Worm (Caenorhabditis elegans) whole organism, L1 larva: ENCODE data around the gene H28G03.3.
A peak's percentile ranks its signal among the peaks of the same experiment; 100 is the strongest.

Experiments
- C04F5.9 ChIP-seq: sonication (generic microtip); optimal IDR thresholded peaks from 2 replicates; lab custom pipeline; 2016; ENCODE audit warnings: missing genetic modification characterization, missing compliant biosample characterization
- C16A3.4 ChIP-seq: fragments of 150-350 bp; optimal IDR thresholded peaks from 2 replicates; lab custom pipeline; 2014; ENCODE audit warnings: missing biosample characterization, missing genetic modification characterization
- C34B4.2 ChIP-seq: sonication (generic microtip); optimal IDR thresholded peaks from 2 replicates; lab custom pipeline; 2017; ENCODE audit warnings: mild to moderate bottlenecking, missing genetic modification characterization, missing compliant biosample characterization
- F16B12.6 ChIP-seq: fragments of 150-350 bp; optimal IDR thresholded peaks from 2 replicates; lab custom pipeline; 2014; ENCODE audit warnings: missing biosample characterization, missing genetic modification characterization
- aha-1 ChIP-seq: fragments of 150-350 bp; optimal IDR thresholded peaks from 2 replicates; lab custom pipeline; 2014; ENCODE audit warnings: missing biosample characterization, missing genetic modification characterization
- ama-1 ChIP-seq: fragments of 150-350 bp; optimal IDR thresholded peaks from 2 replicates; lab custom pipeline; 2014
- blmp-1 ChIP-seq: fragments of 150-350 bp; optimal IDR thresholded peaks from 2 replicates; lab custom pipeline; 2014; ENCODE audit warnings: missing biosample characterization, missing genetic modification characterization
- ceh-8 ChIP-seq: fragments of 200-800 bp; sonication (Bioruptor generic); optimal IDR thresholded peaks from 2 replicates; lab custom pipeline; 2018; ENCODE audit warnings: mild to moderate bottlenecking, missing genetic modification characterization, moderate library complexity, missing compliant biosample characterization
- ceh-82 ChIP-seq, 3 experiments: fragments of 150-350 bp in 1 of 3; sonication (generic microtip) in 2 of 3; optimal IDR thresholded peaks; 2 replicates each; lab custom pipeline; 2014 to 2017; ENCODE audit warnings: missing biosample characterization in 3 of 3, missing genetic modification characterization in 3 of 3
- ceh-88 ChIP-seq: fragments of 200-800 bp; sonication (Bioruptor generic); IDR thresholded peaks from 2 replicates; pipeline ENCODE4 v1.3.6; 2022; ENCODE audit warnings: missing genetic modification characterization, missing compliant biosample characterization
- ces-1 ChIP-seq: fragments of 150-350 bp; optimal IDR thresholded peaks from 2 replicates; lab custom pipeline; 2014; ENCODE audit warnings: missing biosample characterization, missing genetic modification reagents, missing genetic modification characterization
- efl-1 ChIP-seq, 4 experiments: fragments of 150-350 bp; optimal IDR thresholded peaks in 3 of 4; peaks in 1 of 4; 1 replicate in 1 of 4; 2 replicates in 3 of 4; lab custom pipeline; 2014; ENCODE audit warnings: missing biosample characterization in 2 of 4, missing genetic modification characterization in 2 of 4, missing genetic modification reagents in 2 of 4
- egl-13 ChIP-seq: sonication (generic microtip); optimal IDR thresholded peaks from 2 replicates; lab custom pipeline; 2016; ENCODE audit warnings: missing genotype, missing genetic modification reagents, missing genetic modification characterization, missing compliant biosample characterization
- egl-27 ChIP-seq, 2 experiments: fragments of 150-350 bp in 1 of 2; sonication (generic microtip); optimal IDR thresholded peaks; 3 replicates each; lab custom pipeline; 2017 to 2018; ENCODE audit warnings: missing biosample characterization in 2 of 2, missing genetic modification characterization in 2 of 2, missing genetic modification reagents in 2 of 2
- elt-2 ChIP-seq: sonication (generic microtip); optimal IDR thresholded peaks from 2 replicates; lab custom pipeline; 2016; ENCODE audit warnings: missing genetic modification characterization, mild to moderate bottlenecking, inconsistent platforms, missing compliant biosample characterization, missing genetic modification reagents
- elt-3 ChIP-seq, 6 experiments: fragments of 150-350 bp in 1 of 6; sonication (generic microtip); optimal IDR thresholded peaks; 2 replicates each; lab custom pipeline; 2017 to 2018; ENCODE audit warnings: missing biosample characterization in 6 of 6, missing genetic modification characterization in 6 of 6, inconsistent platforms in 1 of 6
- ets-5 ChIP-seq: fragments of 200-800 bp; sonication (Bioruptor generic); IDR thresholded peaks from 2 replicates; pipeline ENCODE4 v1.3.6; 2022; ENCODE audit warnings: missing genetic modification characterization, missing compliant biosample characterization
- fkh-4 ChIP-seq: sonication (generic microtip); optimal IDR thresholded peaks from 2 replicates; lab custom pipeline; 2016; ENCODE audit warnings: missing compliant biosample characterization, missing genetic modification characterization, borderline replicate concordance
- fos-1 ChIP-seq: fragments of 150-350 bp; optimal IDR thresholded peaks from 2 replicates; lab custom pipeline; 2014; ENCODE audit warnings: missing biosample characterization, missing genetic modification characterization
- hlh-17 ChIP-seq: fragments of 200-800 bp; sonication (Bioruptor generic); optimal IDR thresholded peaks from 2 replicates; lab custom pipeline; 2018; ENCODE audit warnings: missing genetic modification characterization, mild to moderate bottlenecking, missing compliant biosample characterization, moderate library complexity, borderline replicate concordance
- hlh-4 ChIP-seq: sonication (generic microtip); optimal IDR thresholded peaks from 2 replicates; lab custom pipeline; 2016; ENCODE audit warnings: mild to moderate bottlenecking, missing genetic modification characterization, missing compliant biosample characterization
- jun-1 ChIP-seq: fragments of 150-350 bp; optimal IDR thresholded peaks from 2 replicates; lab custom pipeline; 2014; ENCODE audit warnings: missing biosample characterization, missing genetic modification reagents, missing genetic modification characterization
- lin-14 ChIP-seq: fragments of 200-800 bp; sonication (Bioruptor generic); optimal IDR thresholded peaks from 2 replicates; lab custom pipeline; 2018; ENCODE audit warnings: mild to moderate bottlenecking, missing genetic modification characterization, moderate library complexity, missing compliant biosample characterization
- lin-15B ChIP-seq: fragments of 150-350 bp; sonication (generic microtip); optimal IDR thresholded peaks from 3 replicates; lab custom pipeline; 2014; ENCODE audit warnings: missing biosample characterization, missing genetic modification characterization
- lin-39 ChIP-seq: fragments of 150-350 bp; optimal IDR thresholded peaks from 2 replicates; lab custom pipeline; 2014; ENCODE audit warnings: missing biosample characterization, missing genetic modification reagents, missing genetic modification characterization
- lir-3 ChIP-seq: sonication (generic microtip); optimal IDR thresholded peaks from 2 replicates; lab custom pipeline; 2016; ENCODE audit warnings: mild to moderate bottlenecking, missing genetic modification characterization, moderate library complexity, missing compliant biosample characterization; ENCODE audit not compliant: poor library complexity
- mab-9 ChIP-seq: fragments of 200-800 bp; sonication (Bioruptor generic); IDR thresholded peaks from 2 replicates; pipeline ENCODE4 v1.3.6; 2022; ENCODE audit warnings: missing genetic modification reagents, missing genetic modification characterization, missing compliant biosample characterization
- mdl-1 ChIP-seq, 2 experiments: fragments of 150-350 bp; optimal IDR thresholded peaks; 2 replicates each; lab custom pipeline; 2014 to 2017; ENCODE audit warnings: missing biosample characterization in 2 of 2, missing genetic modification characterization in 2 of 2, inconsistent platforms in 1 of 2
- mef-2 ChIP-seq: fragments of 150-350 bp; optimal IDR thresholded peaks from 2 replicates; lab custom pipeline; 2014; ENCODE audit warnings: missing biosample characterization, missing genetic modification characterization
- nhr-19 ChIP-seq: fragments of 200-800 bp; sonication (Bioruptor generic); conservative IDR thresholded peaks from 2 replicates; pipeline ENCODE4 v1.3.6; 2022; ENCODE audit warnings: missing genetic modification characterization, missing compliant biosample characterization
- nhr-237 ChIP-seq: fragments of 150-350 bp; optimal IDR thresholded peaks from 2 replicates; lab custom pipeline; 2014; ENCODE audit warnings: missing biosample characterization, missing genetic modification characterization
- nhr-28 ChIP-seq: fragments of 150-350 bp; optimal IDR thresholded peaks from 2 replicates; lab custom pipeline; 2014; ENCODE audit warnings: missing biosample characterization, missing genetic modification characterization
- nhr-77 ChIP-seq: fragments of 150-350 bp; optimal IDR thresholded peaks from 2 replicates; lab custom pipeline; 2014; ENCODE audit warnings: missing biosample characterization, missing genetic modification characterization
- nhr-84 ChIP-seq: sonication (generic microtip); optimal IDR thresholded peaks from 2 replicates; lab custom pipeline; 2017; ENCODE audit warnings: missing biosample characterization, missing genetic modification characterization
- nhr-85 ChIP-seq: sonication (generic microtip); peaks from one replicate; lab custom pipeline; 2016; ENCODE audit warnings: missing genetic modification characterization, inconsistent platforms, missing compliant biosample characterization
- nhr-90 ChIP-seq: sonication (generic microtip); optimal IDR thresholded peaks from 2 replicates; lab custom pipeline; 2016; ENCODE audit warnings: mild to moderate bottlenecking, missing genetic modification characterization, missing compliant biosample characterization; ENCODE audit not compliant: poor library complexity
- pqm-1 ChIP-seq: sonication (generic microtip); optimal IDR thresholded peaks from 3 replicates; lab custom pipeline; 2017; ENCODE audit warnings: missing biosample characterization, missing genetic modification characterization
- skn-1 ChIP-seq: fragments of 150-350 bp; optimal IDR thresholded peaks from 2 replicates; lab custom pipeline; 2014; ENCODE audit warnings: missing biosample characterization, missing genetic modification characterization
- snpc-4 ChIP-seq: fragments of 150-350 bp; optimal IDR thresholded peaks from 2 replicates; lab custom pipeline; 2014; ENCODE audit warnings: missing biosample characterization, missing genetic modification characterization
- sox-4 ChIP-seq: sonication (generic microtip); optimal IDR thresholded peaks from 2 replicates; lab custom pipeline; 2016; ENCODE audit warnings: missing genetic modification characterization, missing compliant biosample characterization
- sup-37 ChIP-seq: fragments of 200-800 bp; sonication (Bioruptor generic); optimal IDR thresholded peaks from 2 replicates; lab custom pipeline; 2018; ENCODE audit warnings: mild to moderate bottlenecking, missing genetic modification characterization, missing compliant biosample characterization
- swsn-7 ChIP-seq: sonication (generic microtip); optimal IDR thresholded peaks from 2 replicates; lab custom pipeline; 2016; ENCODE audit warnings: missing genetic modification characterization, missing compliant biosample characterization
- tbx-2 ChIP-seq: sonication (generic microtip); optimal IDR thresholded peaks from 2 replicates; lab custom pipeline; 2016; ENCODE audit warnings: missing genetic modification characterization, missing compliant biosample characterization
- tlp-1 ChIP-seq: fragments of 150-350 bp; optimal IDR thresholded peaks from 2 replicates; lab custom pipeline; 2014; ENCODE audit warnings: missing biosample characterization, missing genetic modification characterization
- unc-130 ChIP-seq: fragments of 150-350 bp; optimal IDR thresholded peaks from 2 replicates; lab custom pipeline; 2017; ENCODE audit warnings: missing biosample characterization, missing genetic modification characterization, inconsistent platforms
- unc-30 ChIP-seq: sonication (generic microtip); optimal IDR thresholded peaks from 2 replicates; lab custom pipeline; 2017; ENCODE audit warnings: missing biosample characterization, missing genetic modification characterization
- unc-86 ChIP-seq: sonication (generic microtip); optimal IDR thresholded peaks from 2 replicates; lab custom pipeline; 2016; ENCODE audit warnings: missing genetic modification characterization, missing compliant biosample characterization
- unc-98 ChIP-seq: fragments of 200-800 bp; sonication (Bioruptor generic); IDR thresholded peaks from 2 replicates; pipeline ENCODE4 v1.3.6; 2022; ENCODE audit warnings: missing genetic modification characterization, missing compliant biosample characterization
- xbp-1 ChIP-seq: sonication (generic microtip); optimal IDR thresholded peaks from 2 replicates; lab custom pipeline; 2016; ENCODE audit warnings: missing genetic modification characterization, missing compliant biosample characterization
- zag-1 ChIP-seq: fragments of 150-350 bp; optimal IDR thresholded peaks from 2 replicates; lab custom pipeline; 2014; ENCODE audit warnings: missing biosample characterization, missing genetic modification characterization
- zip-4 ChIP-seq: fragments of 200-800 bp; sonication (Bioruptor generic); optimal IDR thresholded peaks from 2 replicates; lab custom pipeline; 2018; ENCODE audit warnings: mild to moderate bottlenecking, missing genetic modification characterization, moderate library complexity, missing compliant biosample characterization

The H28G03.3 gene

DNA sequence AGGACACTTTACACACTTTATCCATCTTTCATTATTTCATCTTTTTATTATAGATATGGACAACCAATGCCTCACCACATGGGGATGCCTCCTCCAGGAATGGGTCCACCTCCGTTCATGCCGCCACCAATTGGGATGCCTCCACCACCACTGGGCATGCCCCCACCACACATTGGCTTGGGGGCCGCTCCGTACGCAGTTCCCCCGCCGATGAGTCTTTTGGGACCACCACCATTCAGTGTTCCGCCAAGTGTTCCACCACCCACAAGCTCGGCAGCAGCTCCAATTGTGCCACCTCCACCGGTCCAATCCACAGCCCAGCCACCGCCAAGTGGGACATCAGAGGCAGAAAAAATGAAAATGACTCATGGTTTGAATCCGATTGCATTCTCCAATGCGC, 11.4 kb downstream of the H28G03.3 start:
- TF ChIP-seq nhr-237 (tag; lab: Kevin White, UChicago) (no peak), lin-39 (no peak), mab-9 (0 out of 2 replicates have a peak, but pooled peaks have one; percentile 14), nhr-77 (tag; lab: Kevin White, UChicago) (no peak), pqm-1 (tag; lab: Kevin White, UChicago) (no peak), elt-3 (tag; optimal IDR thresholded peaks at IDR 0.05; lab: Kevin White, UChicago) (no peak), efl-1 (optimal IDR thresholded peaks at IDR 0.05; lab: Kevin White, UChicago) (no peak), efl-1 (GFP tag; optimal IDR thresholded peaks at IDR 0.05 in 1 of 2; lab: Kevin White, UChicago) (peak in 1 of 2 experiments; percentile 17), blmp-1 (tag; lab: Kevin White, UChicago) (no peak), ces-1 (GFP tag; lab: Kevin White, UChicago) (no peak), C16A3.4 (tag; lab: Kevin White, UChicago) (no peak), nhr-90 (no peak), ama-1 (lab: Kevin White, UChicago) (no peak), mef-2 (tag; lab: Kevin White, UChicago) (no peak), C34B4.2 (no peak)

- TF ChIP-seq hlh-17 (GFP tag; lab: Kevin White, UChicago) (no peak), fos-1 (tag; lab: Kevin White, UChicago) (no peak), unc-130 (tag; lab: Kevin White, UChicago) (no peak), egl-27 (tag; optimal IDR thresholded peaks at IDR 0.05; lab: Kevin White, UChicago) (no peak), jun-1 (peak; percentile 39), nhr-28 (tag; lab: Kevin White, UChicago) (no peak), elt-2 (tag; lab: Kevin White, UChicago) (peak; percentile 96), lin-15B (no peak), zag-1 (tag; lab: Kevin White, UChicago) (no peak), lin-39 (no peak), aha-1 (tag; lab: Kevin White, UChicago) (no peak), nhr-85 (tag; lab: Kevin White, UChicago) (peak; percentile 65), sup-37 (no peak), xbp-1 (tag; lab: Kevin White, UChicago) (no peak), zip-4 (GFP tag; lab: Kevin White, UChicago) (no peak), nhr-84 (no peak), nhr-77 (tag; lab: Kevin White, UChicago) (no peak), lin-14 (GFP tag; lab: Kevin White, UChicago) (peak; percentile 43), hlh-4 (tag; lab: Kevin White, UChicago) (no peak), tlp-1 (no peak), unc-98 (GFP tag; lab: Robert Waterston, UW) (no peak), mef-2 (tag; lab: Kevin White, UChicago) (no peak), C04F5.9 (no peak), mab-9 (no peak), unc-30 (no peak), unc-86 (tag; lab: Kevin White, UChicago) (no peak), sox-4 (tag; lab: Kevin White, UChicago) (no peak), blmp-1 (tag; lab: Kevin White, UChicago) (peak; percentile 39), snpc-4 (tag; lab: Kevin White, UChicago) (no peak), ces-1 (GFP tag; lab: Kevin White, UChicago) (no peak), ceh-82 (tag; optimal IDR thresholded peaks at IDR 0.05; lab: Kevin White, UChicago) (no peak), egl-13 (tag; lab: Kevin White, UChicago) (no peak), F16B12.6 (tag; lab: Kevin White, UChicago) (no peak), swsn-7 (tag; lab: Kevin White, UChicago) (no peak), ets-5 (GFP tag; lab: Robert Waterston, UW) (no peak), lir-3 (tag; lab: Kevin White, UChicago) (no peak), nhr-90 (peak; percentile 41), ceh-88 (no peak), nhr-19 (GFP tag; lab: Robert Waterston, UW) (peak; percentile 33), mdl-1 (tag; optimal IDR thresholded peaks at IDR 0.05; lab: Kevin White, UChicago) (no peak), fkh-4 (no peak), tbx-2 (tag; lab: Kevin White, UChicago) (peak; percentile 1), C34B4.2 (no peak), elt-3 (tag; optimal IDR thresholded peaks at IDR 0.05; lab: Kevin White, UChicago) (peak in 3 of 6 experiments; percentile 13 to 57 (median 53)), ceh-8 (GFP tag; lab: Kevin White, UChicago) (no peak), skn-1 (tag; lab: Kevin White, UChicago) (no peak)
Observed at ce11 chrX:5213565-5213964, 12.6 kb downstream of the H28G03.3 start.
